Worm (Caenorhabditis elegans): ENCODE data around the gene nhr-27.
A peak's percentile ranks its signal among the peaks of the same experiment; 100 is the strongest.

Gene nhr-27

ce11 chrX:12690346-12690745, 117.8 kb downstream of the nhr-27 start (continued):
- no peak for TF ChIP-seq lin-54 (GFP tag; optimal IDR thresholded peaks at IDR 0.05)
- no peak for TF ChIP-seq ets-4 (GFP tag; optimal IDR thresholded peaks at IDR 0.05)
- TF ChIP-seq aptf-2 (GFP tag; conservative IDR thresholded peaks at IDR 0.05), result no peak
- no peak for TF ChIP-seq zim-3 (tag; optimal IDR thresholded peaks at IDR 0.05)
- TF ChIP-seq C06A6.2 (GFP tag; conservative IDR thresholded peaks at IDR 0.05), result no peak
- TF ChIP-seq B0336.3 (GFP tag; IDR thresholded peaks at IDR 0.05), result peak; percentile 36; the same call in 1 of the 2 replicates
- TF ChIP-seq ceh-40 (GFP tag; IDR thresholded peaks at IDR 0.05), result no peak
- TF ChIP-seq T07F8.4 (tag; optimal IDR thresholded peaks at IDR 0.05), result no peak
- TF ChIP-seq F57A8.1 (GFP tag; optimal IDR thresholded peaks at IDR 0.05), result no peak
- no peak for TF ChIP-seq lag-1 (GFP tag; IDR thresholded peaks at IDR 0.05)
- peak; percentile 25 for TF ChIP-seq unc-62 (GFP tag; optimal IDR thresholded peaks at IDR 0.05)
- no peak for TF ChIP-seq F22D6.2 (tag; optimal IDR thresholded peaks at IDR 0.05)
- no peak for TF ChIP-seq nhr-27 (tag; optimal IDR thresholded peaks at IDR 0.05)
- no peak for TF ChIP-seq K12H6.12 (tag; optimal IDR thresholded peaks at IDR 0.05)
- TF ChIP-seq dox-1 (GFP tag; IDR thresholded peaks at IDR 0.05), result peak; percentile 52; the same call in 1 of the 2 replicates
- TF ChIP-seq lsy-27 (tag; optimal IDR thresholded peaks at IDR 0.05; ENCODE audit: borderline replicate concordance, insufficient read depth), result no peak
- TF ChIP-seq B0261.1 (tag; optimal IDR thresholded peaks at IDR 0.05), result no peak
- TF ChIP-seq ceh-27 (GFP tag; optimal IDR thresholded peaks at IDR 0.05), result no peak
- no peak for TF ChIP-seq F52B5.7 (tag; optimal IDR thresholded peaks at IDR 0.05)
- TF ChIP-seq let-607 (tag; optimal IDR thresholded peaks at IDR 0.05), result peak; percentile 21 to 45
- TF ChIP-seq hlh-26 (GFP tag; conservative IDR thresholded peaks at IDR 0.05), result no peak
- TF ChIP-seq rec-8 (tag; optimal IDR thresholded peaks at IDR 0.05), result no peak
- TF ChIP-seq cebp-2 (GFP tag; IDR thresholded peaks at IDR 0.05), result no peak
- TF ChIP-seq tbp1 (GFP tag; optimal IDR thresholded peaks at IDR 0.05), result peak; percentile 21
- peak; percentile 24 for TF ChIP-seq ztf-22 (GFP tag; optimal IDR thresholded peaks at IDR 0.05)
- TF ChIP-seq madf-8 (GFP tag; conservative IDR thresholded peaks at IDR 0.05), result no peak
- no peak for TF ChIP-seq nfya-1 (tag; optimal IDR thresholded peaks at IDR 0.05; ENCODE audit: borderline replicate concordance, insufficient read depth)
- no peak for TF ChIP-seq ceh-100 (GFP tag; IDR thresholded peaks at IDR 0.05)
- TF ChIP-seq egl-18 (GFP tag; IDR thresholded peaks at IDR 0.05), result no peak
- no peak for TF ChIP-seq cebp-1 (GFP tag; IDR thresholded peaks at IDR 0.05)
- peak; percentile 36 for TF ChIP-seq cebp-1 (tag; optimal IDR thresholded peaks at IDR 0.05)
- no peak for TF ChIP-seq sptf-2 (GFP tag; optimal IDR thresholded peaks at IDR 0.05)
- no peak for TF ChIP-seq ztf-28 (GFP tag; IDR thresholded peaks at IDR 0.05)
- TF ChIP-seq sdz-38 (tag; optimal IDR thresholded peaks at IDR 0.05), result no peak
- 0 out of 2 replicates have a peak, but pooled peaks have one; percentile 17 for TF ChIP-seq zfh-2 (GFP tag; conservative IDR thresholded peaks at IDR 0.05)
- TF ChIP-seq atf-7 (tag; optimal IDR thresholded peaks at IDR 0.05), result no peak
- no peak for TF ChIP-seq somi-1 (GFP tag; optimal IDR thresholded peaks at IDR 0.05)
- TF ChIP-seq F10E7.11 (tag; optimal IDR thresholded peaks at IDR 0.05), result no peak
- TF ChIP-seq mes-4 (tag; optimal IDR thresholded peaks at IDR 0.05), result no peak
- TF ChIP-seq die-1 (tag; optimal IDR thresholded peaks at IDR 0.05), result no peak
- TF ChIP-seq mcd-1 (GFP tag; IDR thresholded peaks at IDR 0.05), result 0 out of 2 replicates have a peak, but pooled peaks have one; percentile 11
- no peak for TF ChIP-seq ccch-3 (GFP tag; optimal IDR thresholded peaks at IDR 0.05)
- TF ChIP-seq lin-40 (tag; optimal IDR thresholded peaks at IDR 0.05), result peak; percentile 41
- no peak for TF ChIP-seq akir-1 (GFP tag; optimal IDR thresholded peaks at IDR 0.05)
- no peak for TF ChIP-seq gei-17 (GFP tag; optimal IDR thresholded peaks at IDR 0.05)
- no peak for TF ChIP-seq egrh-3 (GFP tag; IDR thresholded peaks at IDR 0.05)

Data from whole organism, young adult.